Worm (Caenorhabditis elegans): ENCODE results near the gene F41B4.3.

The F41B4.3 gene

DNA sequence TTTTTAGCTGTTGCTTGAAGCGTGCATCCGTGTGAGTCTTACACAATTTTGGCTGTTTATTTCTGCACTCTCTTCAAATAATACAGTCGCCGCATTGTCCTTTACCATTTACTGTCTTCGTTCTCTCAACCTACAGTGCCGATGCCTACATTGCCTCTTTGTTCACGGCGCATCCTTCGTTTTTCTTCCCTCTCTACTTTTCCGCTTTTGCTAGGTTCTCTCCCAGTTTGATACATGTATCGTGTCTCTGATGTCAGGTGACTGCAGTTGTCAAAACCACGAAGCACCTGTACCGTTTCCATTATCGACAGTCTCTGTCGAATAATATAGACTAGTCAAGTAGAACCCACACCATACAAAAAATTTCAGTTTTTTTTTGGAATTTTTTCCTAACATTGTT lies 27.3 kb downstream of the F41B4.3 start:
- no peak for TF ChIP-seq him-1 (tag; optimal IDR thresholded peaks at IDR 0.05)
- TF ChIP-seq W03F9.2 (tag; optimal IDR thresholded peaks at IDR 0.05), result no peak
- no peak for TF ChIP-seq dao-5 (tag; optimal IDR thresholded peaks at IDR 0.05)

DNA sequence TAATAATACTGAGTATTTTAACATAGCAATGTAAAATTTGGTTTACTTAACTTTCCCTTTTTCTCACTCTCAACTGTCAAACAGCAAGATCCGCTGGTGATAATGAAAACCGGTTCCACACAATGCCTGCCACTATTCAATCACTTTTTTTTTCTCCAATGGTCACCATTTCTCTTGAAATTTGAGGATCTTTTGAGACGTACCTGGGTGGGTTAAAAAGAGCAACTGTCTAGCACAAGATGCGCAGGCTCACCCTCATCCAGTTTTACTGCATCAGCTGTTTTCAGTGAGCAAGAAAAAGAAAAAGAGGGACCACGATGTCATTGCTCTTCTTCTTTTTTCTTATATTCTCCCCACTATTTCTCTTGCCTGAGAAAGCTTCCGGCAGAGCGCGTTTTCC lies 27.7 kb downstream of the F41B4.3 start:
- no peak for TF ChIP-seq W03F9.2 (tag; optimal IDR thresholded peaks at IDR 0.05)
- no peak for TF ChIP-seq dao-5 (tag; optimal IDR thresholded peaks at IDR 0.05)
- TF ChIP-seq him-1 (tag; optimal IDR thresholded peaks at IDR 0.05), result no peak

DNA sequence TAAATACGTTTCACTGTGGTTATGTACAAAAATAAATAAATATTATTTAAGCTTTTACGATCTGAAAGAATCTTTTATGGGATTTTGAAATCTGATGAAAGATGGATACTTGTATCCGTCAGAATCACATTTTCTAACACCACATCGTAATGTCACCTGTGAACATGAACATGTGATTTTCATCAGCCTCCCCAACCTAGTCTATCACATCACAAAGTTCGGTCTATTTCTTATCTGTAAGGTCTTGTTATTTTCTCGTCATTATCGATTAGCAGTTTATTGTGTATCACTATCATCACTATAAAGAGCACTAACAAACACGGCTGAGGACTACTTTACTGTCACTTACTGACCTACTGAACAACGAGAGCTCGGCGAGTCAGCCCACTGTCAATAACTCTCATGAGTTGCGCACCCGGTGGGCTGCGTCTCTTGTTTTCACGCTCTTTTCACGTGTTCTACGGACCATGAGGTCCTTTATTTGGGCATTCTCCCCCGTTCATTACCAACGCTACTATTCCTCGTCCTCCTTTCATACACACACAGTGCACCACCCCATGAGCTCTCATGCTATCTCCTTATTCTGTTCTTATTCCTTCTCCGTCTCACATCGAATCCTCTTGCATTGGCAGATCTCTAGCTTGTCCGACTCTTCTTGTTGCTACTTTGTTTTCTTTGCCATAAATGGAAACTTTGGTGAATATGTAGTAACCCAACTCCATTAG lies 28.6 kb downstream of the F41B4.3 start:
- TF ChIP-seq W03F9.2 (tag; optimal IDR thresholded peaks at IDR 0.05) (no peak), him-1 (tag; optimal IDR thresholded peaks at IDR 0.05) (no peak), dao-5 (tag; optimal IDR thresholded peaks at IDR 0.05) (no peak)

DNA sequence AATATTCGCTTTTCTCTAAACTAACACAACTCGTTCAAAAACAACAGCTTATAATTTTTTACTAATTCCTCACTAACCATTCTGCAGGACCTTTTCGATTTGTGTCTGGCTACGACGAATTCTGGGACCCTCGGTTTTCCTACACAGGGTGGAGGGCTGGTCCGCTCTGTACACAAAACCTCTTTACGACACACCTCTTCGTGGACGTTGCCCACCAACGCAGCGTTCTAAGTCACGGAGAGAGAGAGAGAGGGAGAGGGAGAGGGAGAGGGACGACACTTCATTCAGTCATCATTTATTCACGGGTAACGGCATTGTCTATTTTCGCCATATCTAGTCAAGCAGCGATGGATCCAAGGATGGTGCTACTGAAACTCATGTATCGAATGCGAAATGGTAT lies 29.5 kb downstream of the F41B4.3 start, which contains the start of gene atg-2:
atg-2 (plus strand) TSS at position 301 of the 400 bp plus-strand sequence.
- no peak for TF ChIP-seq him-1 (tag; optimal IDR thresholded peaks at IDR 0.05)
- TF ChIP-seq W03F9.2 (tag; optimal IDR thresholded peaks at IDR 0.05), result no peak
- no peak for TF ChIP-seq dao-5 (tag; optimal IDR thresholded peaks at IDR 0.05)

DNA sequence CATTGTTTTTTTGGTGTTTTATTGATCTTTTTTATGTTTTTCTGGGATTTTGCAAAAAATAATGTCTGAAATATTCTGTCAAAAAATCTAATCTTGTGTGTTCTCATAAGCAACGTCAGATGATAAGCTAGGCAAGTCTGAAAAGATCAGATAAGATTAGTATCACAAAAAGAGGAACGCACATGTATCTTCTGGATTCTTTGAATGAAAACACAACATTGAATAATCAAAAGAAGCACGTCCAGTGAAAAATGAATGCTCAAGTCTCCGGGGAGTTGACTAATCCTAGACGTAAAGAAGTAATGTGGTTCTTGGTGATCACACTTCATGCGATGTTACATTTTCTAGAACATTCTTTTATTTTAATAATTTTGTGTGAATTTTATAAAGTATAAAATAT lies 30.5 kb downstream of the F41B4.3 start:
- TF ChIP-seq him-1 (tag; optimal IDR thresholded peaks at IDR 0.05) (no peak), dao-5 (tag; optimal IDR thresholded peaks at IDR 0.05) (no peak), W03F9.2 (tag; optimal IDR thresholded peaks at IDR 0.05) (no peak)

DNA sequence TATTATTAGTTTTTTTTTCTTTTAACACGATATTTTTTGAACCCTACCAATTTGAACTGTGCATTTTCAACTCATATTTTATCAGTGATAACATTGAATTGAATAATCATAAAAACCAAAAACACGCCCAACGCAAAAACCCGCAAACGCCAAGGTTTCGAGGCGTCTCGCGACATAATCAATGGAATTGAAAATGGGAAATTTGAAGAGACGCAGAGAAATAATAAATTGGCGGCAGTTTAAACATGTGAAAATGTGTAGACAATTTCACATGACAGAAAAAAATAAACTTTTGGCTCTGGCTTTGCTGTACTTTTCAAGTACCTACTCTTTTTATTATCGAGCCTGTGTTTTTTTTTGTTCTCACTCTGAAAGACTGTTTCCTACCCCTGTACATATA lies 31.1 kb downstream of the F41B4.3 start:
- TF ChIP-seq dao-5 (tag; optimal IDR thresholded peaks at IDR 0.05), result no peak
- peak; percentile 4 for TF ChIP-seq W03F9.2 (tag; optimal IDR thresholded peaks at IDR 0.05)

DNA sequence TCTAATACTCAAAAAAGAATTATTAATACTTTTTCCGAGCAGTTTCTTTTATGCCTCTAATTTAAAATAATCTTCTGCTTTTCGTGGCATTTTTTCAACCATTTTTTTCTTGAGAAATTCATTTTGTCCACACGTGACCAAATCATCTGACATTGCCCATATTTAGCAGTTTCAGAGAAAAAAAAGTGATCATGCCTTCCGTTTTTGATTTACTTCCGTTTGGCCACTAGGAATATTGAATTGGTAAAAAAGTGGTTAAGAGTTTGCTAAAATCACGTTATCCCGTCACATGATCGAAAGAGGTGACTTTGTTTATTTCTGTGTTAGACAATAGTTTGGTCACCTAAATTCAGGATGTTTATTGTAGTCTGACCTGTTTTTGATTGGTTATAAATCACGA lies 31.5 kb downstream of the F41B4.3 start:
- no peak for TF ChIP-seq dao-5 (tag; optimal IDR thresholded peaks at IDR 0.05)
- no peak for TF ChIP-seq W03F9.2 (tag; optimal IDR thresholded peaks at IDR 0.05)
- no peak for TF ChIP-seq him-1 (tag; optimal IDR thresholded peaks at IDR 0.05)

DNA sequence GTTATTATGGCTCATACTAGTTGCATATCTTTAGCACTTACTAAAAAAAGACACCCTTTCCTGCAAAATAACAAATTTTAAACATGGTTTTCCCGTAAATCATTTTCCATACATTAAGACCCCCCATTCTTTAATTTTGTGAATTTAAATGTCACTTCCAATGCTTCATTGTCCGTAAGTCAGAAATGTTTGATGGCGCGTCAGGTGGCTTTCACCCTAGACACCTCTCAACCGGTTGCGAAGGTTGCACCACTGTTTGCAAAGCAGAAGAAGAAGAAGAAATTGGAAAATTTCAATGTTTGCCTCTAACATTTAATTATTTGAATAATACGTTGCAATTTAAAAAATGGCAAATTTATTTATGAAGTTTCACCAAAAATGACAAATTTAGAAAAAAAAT lies 34.4 kb downstream of the F41B4.3 start:
- TF ChIP-seq him-1 (tag; optimal IDR thresholded peaks at IDR 0.05) (no peak), W03F9.2 (tag; optimal IDR thresholded peaks at IDR 0.05) (no peak), dao-5 (tag; optimal IDR thresholded peaks at IDR 0.05) (no peak)

DNA sequence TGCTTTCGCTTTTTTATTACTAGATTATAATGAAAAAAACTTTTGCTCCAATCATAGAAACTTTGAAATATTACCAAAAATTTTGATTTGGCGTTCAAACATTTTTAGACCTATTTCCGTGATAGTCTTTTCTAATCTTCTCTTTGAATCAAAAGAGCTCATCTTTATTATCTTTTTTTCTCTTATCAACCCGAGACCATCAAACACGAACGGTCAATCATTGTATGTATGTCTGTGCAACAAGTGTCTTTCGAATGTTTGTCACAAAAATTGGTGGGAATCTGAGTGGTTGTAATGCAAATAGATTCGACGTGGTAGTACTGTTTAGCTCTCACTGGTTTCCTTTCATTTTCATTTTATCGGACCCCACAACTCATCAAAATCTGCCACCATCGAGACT lies 36.1 kb downstream of the F41B4.3 start, which contains the start of gene M03A8.3:
M03A8.3 (plus strand) TSS at position 278 of the 400 bp plus-strand sequence.
- no peak for TF ChIP-seq W03F9.2 (tag; optimal IDR thresholded peaks at IDR 0.05)

DNA sequence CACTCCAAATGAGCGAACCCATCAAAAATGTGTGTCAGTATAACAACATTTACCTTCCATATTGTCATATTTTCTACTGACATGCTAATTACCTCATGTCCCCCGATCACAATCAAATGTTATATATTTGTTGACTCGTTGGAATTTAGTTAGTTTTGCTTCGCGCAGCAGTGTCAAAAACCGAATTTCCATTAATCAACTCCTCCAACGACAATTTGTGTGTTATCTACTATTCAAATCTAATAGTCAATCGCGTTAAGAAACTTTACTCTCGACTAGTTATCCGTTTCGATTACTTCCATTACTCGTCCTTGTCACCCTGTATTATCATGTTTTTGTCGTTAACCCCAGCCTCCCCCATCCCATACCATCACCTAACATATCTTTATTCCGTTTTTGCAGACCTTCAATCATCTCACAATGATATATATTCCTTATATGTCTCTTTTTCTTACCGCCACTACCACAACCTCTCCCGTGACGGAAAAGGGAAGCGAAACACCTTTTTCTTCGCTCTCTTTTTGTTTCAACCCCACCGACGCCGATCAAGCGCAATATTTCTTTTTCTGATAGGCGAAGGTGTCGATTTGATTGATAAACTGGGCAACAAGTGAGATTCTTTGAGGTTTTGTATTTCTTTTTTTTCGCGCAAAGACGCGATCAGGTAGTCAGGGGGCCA lies 39.9 kb downstream of the F41B4.3 start:
- TF ChIP-seq dao-5 (tag; optimal IDR thresholded peaks at IDR 0.05) (no peak), him-1 (tag; optimal IDR thresholded peaks at IDR 0.05) (no peak), W03F9.2 (tag; optimal IDR thresholded peaks at IDR 0.05) (no peak)

DNA sequence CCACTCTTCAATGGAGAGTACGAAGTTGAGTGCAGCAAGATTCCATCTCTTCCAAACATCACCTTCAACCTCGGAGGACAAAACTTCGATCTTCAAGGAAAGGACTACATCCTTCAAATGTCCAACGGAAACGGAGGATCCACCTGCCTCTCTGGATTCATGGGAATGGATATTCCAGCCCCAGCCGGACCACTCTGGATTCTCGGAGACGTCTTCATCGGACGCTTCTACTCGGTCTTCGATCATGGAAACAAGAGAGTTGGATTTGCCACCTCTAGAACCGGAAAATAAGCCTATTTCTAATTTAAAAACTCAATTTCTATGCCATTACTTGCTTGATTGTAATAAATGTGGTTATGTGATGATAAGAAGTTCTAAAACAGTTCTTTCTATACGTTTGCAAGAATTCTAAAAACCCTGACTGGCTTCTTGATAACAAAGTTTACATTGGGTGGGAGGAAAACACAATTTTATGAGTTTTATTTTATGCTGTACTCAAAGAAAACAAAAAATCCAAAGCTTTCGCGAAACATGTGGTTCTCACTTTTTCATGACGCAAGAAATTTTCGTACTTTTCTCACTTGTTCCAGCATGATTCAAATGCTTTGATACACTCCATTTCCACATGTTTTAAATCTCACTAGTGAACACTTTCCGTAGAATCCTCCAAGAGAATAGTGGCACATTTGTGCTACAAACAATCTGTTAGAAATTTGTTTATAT lies 43.5 kb downstream of the F41B4.3 start:
- no peak for TF ChIP-seq dao-5 (tag; optimal IDR thresholded peaks at IDR 0.05)

DNA sequence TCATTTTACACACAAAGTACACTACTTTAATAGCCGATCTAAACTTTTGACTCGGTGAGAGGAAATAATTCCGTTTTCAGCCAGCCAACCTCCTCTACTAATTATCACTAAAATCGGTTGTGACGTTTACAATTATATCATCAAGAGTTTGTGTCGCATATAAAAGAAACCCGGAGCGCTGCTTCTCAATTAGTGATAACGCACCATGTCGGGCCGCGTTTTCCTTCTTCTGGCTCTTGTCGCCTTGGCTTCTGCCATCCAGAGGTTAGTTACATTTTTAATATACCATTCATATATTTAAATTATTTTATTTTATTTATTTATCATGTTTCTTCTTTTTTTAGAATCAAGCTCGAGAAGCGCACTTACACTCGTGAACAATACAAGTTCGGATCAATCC lies 44.9 kb downstream of the F41B4.3 start, which contains the start of gene asp-3:
asp-3 (plus strand) TSS at position 79 of the 400 bp plus-strand sequence.
- TF ChIP-seq dao-5 (tag; optimal IDR thresholded peaks at IDR 0.05), result no peak
- no peak for TF ChIP-seq W03F9.2 (tag; optimal IDR thresholded peaks at IDR 0.05)
- TF ChIP-seq him-1 (tag; optimal IDR thresholded peaks at IDR 0.05), result no peak

DNA sequence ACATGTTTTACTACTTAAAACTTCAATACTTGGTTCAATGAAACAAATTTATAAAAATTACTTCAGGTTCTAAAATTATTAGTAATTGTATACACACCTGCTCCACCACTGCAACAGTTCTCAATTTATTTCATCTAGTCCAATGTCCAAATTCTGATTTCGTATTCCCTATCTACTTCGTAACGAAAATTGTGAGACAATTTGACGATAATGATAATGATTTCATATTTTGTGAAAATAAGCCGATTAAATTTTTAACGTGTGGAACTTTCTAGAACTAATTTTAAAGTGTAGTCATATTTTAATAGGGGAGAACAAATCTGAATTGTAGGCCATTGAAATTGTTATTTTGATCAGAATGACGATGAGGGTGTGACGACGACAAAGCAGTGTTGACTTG lies 45.5 kb downstream of the F41B4.3 start:
- TF ChIP-seq W03F9.2 (tag; optimal IDR thresholded peaks at IDR 0.05), result no peak

DNA sequence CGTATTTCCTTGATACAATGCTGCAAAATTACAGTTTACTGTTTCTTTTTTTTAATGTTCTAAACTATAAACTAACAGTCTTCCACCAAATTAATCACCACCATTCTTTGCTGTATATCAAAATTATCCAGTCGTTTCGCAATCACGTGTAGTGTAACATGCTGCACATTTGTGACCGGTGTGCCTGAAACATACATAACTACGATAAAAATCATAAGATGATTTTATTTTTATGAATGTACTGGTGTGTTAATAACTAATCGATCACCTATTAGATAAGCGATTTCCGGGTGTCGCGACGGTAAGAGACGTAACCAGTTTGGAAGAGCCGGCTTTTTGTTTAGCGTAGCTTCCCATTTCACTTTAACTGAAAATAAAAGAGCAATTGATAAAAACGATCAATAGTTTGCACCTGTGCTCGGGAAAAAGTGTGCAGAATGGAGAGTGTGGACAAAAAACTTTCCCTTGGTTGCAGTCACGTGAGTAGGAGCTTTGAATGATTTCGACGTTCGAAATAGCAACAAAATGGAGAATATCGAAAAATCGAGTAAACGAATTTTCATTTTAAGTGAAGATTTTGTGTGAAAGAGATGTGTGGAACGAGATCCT lies 46.8 kb downstream of the F41B4.3 start, which contains the start of gene sgca-1:
sgca-1 (minus strand) TSS at position 584 of the 609 bp plus-strand sequence.
- TF ChIP-seq him-1 (tag; optimal IDR thresholded peaks at IDR 0.05) (no peak), dao-5 (tag; optimal IDR thresholded peaks at IDR 0.05) (no peak), W03F9.2 (tag; optimal IDR thresholded peaks at IDR 0.05) (no peak)
